Fruit fly (Drosophila melanogaster) whole organism, prepupa: ENCODE measurements around the gene CG14014.

Experiments
- CG10631 ChIP-seq: fragments of 200-800 bp; sonication (Bioruptor generic); optimal IDR thresholded peaks from 2 replicates; lab custom pipeline; 2016; ENCODE audit warnings: missing biosample characterization, missing genetic modification characterization
- CG10669 ChIP-seq: fragments of 200-800 bp; sonication (Bioruptor generic); optimal IDR thresholded peaks from 3 replicates; lab custom pipeline; 2018; ENCODE audit warnings: missing biosample characterization, mild to moderate bottlenecking, missing genetic modification characterization, moderate library complexity
- CG11294 ChIP-seq: fragments of 200-800 bp; sonication (Bioruptor generic); IDR thresholded peaks from 2 replicates; pipeline ENCODE4 v1.3.6; 2022; ENCODE audit warnings: missing biosample characterization, missing genetic modification characterization
- CG11762 ChIP-seq: fragments of 200-800 bp; sonication (Bioruptor generic); optimal IDR thresholded peaks from 3 replicates; lab custom pipeline; 2016; ENCODE audit warnings: missing biosample characterization, missing genetic modification characterization; ENCODE audit not compliant: insufficient read depth
- CG11902 ChIP-seq: fragments of 200-800 bp; sonication (Bioruptor generic); optimal IDR thresholded peaks from 3 replicates; lab custom pipeline; 2016; ENCODE audit warnings: missing biosample characterization, missing genetic modification characterization
- CG1621 ChIP-seq: fragments of 200-800 bp; sonication (Bioruptor generic); optimal IDR thresholded peaks from 3 replicates; lab custom pipeline; 2018; ENCODE audit warnings: missing biosample characterization, mild to moderate bottlenecking, missing genetic modification characterization
- CG3919 ChIP-seq: fragments of 200-800 bp; sonication (Bioruptor generic); optimal IDR thresholded peaks from 3 replicates; lab custom pipeline; 2016; ENCODE audit warnings: missing biosample characterization, missing genetic modification characterization
- CG4318 ChIP-seq: fragments of 200-800 bp; sonication (Bioruptor generic); optimal IDR thresholded peaks from 3 replicates; lab custom pipeline; 2017; ENCODE audit warnings: missing biosample characterization, mild to moderate bottlenecking, missing genetic modification characterization
- CG6792 ChIP-seq: fragments of 200-800 bp; sonication (Bioruptor generic); optimal IDR thresholded peaks from 3 replicates; lab custom pipeline; 2016; ENCODE audit warnings: missing biosample characterization, missing genetic modification characterization
- CG6854 ChIP-seq: fragments of 200-800 bp; sonication (Bioruptor generic); optimal IDR thresholded peaks from 2 replicates; lab custom pipeline; 2017; ENCODE audit warnings: missing biosample characterization, mild to moderate bottlenecking, missing genetic modification characterization
- CG7368 ChIP-seq: fragments of 200-800 bp; sonication (Bioruptor generic); optimal IDR thresholded peaks from 3 replicates; lab custom pipeline; 2016; ENCODE audit warnings: missing biosample characterization, missing genetic modification characterization
- CG8119 ChIP-seq: fragments of 200-800 bp; sonication (Bioruptor generic); IDR thresholded peaks from 3 replicates; pipeline ENCODE4 v1.3.6; 2022; ENCODE audit warnings: missing biosample characterization, missing genetic modification characterization
- CG8319 ChIP-seq: fragments of 200-800 bp; sonication (Bioruptor generic); optimal IDR thresholded peaks from 3 replicates; lab custom pipeline; 2016; ENCODE audit warnings: missing biosample characterization, missing genetic modification characterization
- CG8632 ChIP-seq: fragments of 200-800 bp; sonication (Bioruptor generic); optimal IDR thresholded peaks from 3 replicates; lab custom pipeline; 2016; ENCODE audit warnings: missing biosample characterization, missing genetic modification characterization
- CG9139 ChIP-seq: fragments of 200-800 bp; sonication (Bioruptor generic); optimal IDR thresholded peaks from 3 replicates; lab custom pipeline; 2017; ENCODE audit warnings: missing biosample characterization, mild to moderate bottlenecking, missing genetic modification characterization
- Eip75B ChIP-seq: fragments of 200-800 bp; sonication (Bioruptor generic); optimal IDR thresholded peaks from 3 replicates; lab custom pipeline; 2016; ENCODE audit warnings: missing biosample characterization, missing genetic modification characterization
- Eip78C ChIP-seq: fragments of 200-800 bp; sonication (Bioruptor generic); peaks from one replicate; lab custom pipeline; 2016; ENCODE audit warnings: missing biosample characterization, missing genetic modification characterization
- Eip93F ChIP-seq: fragments of 200-800 bp; sonication (Bioruptor generic); optimal IDR thresholded peaks from 2 replicates; lab custom pipeline; 2016; ENCODE audit warnings: missing biosample characterization, mild to moderate bottlenecking, missing genetic modification characterization
- Ets21C ChIP-seq: fragments of 200-800 bp; sonication (Bioruptor generic); optimal IDR thresholded peaks from 3 replicates; lab custom pipeline; 2016; ENCODE audit warnings: missing biosample characterization, missing genetic modification characterization
- Ets96B ChIP-seq: fragments of 200-800 bp; optimal IDR thresholded peaks from 2 replicates; lab custom pipeline; 2019; ENCODE audit warnings: missing biosample characterization, mild to moderate bottlenecking, missing genetic modification characterization, moderate library complexity
- Gug ChIP-seq: fragments of 200-800 bp; sonication (Bioruptor generic); IDR thresholded peaks from 2 replicates; pipeline ENCODE4 v1.3.6; 2022; ENCODE audit warnings: missing biosample characterization, missing genetic modification characterization
- Hr38 ChIP-seq: sonication (Bioruptor generic); optimal IDR thresholded peaks from 2 replicates; lab custom pipeline; 2016; ENCODE audit warnings: missing biosample characterization, missing genetic modification characterization
- Hr39 ChIP-seq: fragments of 200-800 bp; sonication (Bioruptor generic); optimal IDR thresholded peaks from 2 replicates; lab custom pipeline; 2016; ENCODE audit warnings: missing biosample characterization, missing genetic modification characterization
- Lpt ChIP-seq: fragments of 200-800 bp; sonication (Bioruptor generic); optimal IDR thresholded peaks from 3 replicates; lab custom pipeline; 2016; ENCODE audit warnings: missing biosample characterization, missing genetic modification characterization
- OdsH ChIP-seq: fragments of 200-800 bp; sonication (Bioruptor generic); optimal IDR thresholded peaks from 3 replicates; lab custom pipeline; 2016; ENCODE audit warnings: missing biosample characterization, missing genetic modification characterization
- Smox ChIP-seq: fragments of 200-800 bp; sonication (Bioruptor generic); optimal IDR thresholded peaks from 3 replicates; lab custom pipeline; 2016; ENCODE audit warnings: missing biosample characterization, missing genetic modification characterization
- Sox102F ChIP-seq: fragments of 200-800 bp; sonication (Bioruptor generic); optimal IDR thresholded peaks from 2 replicates; lab custom pipeline; 2016; ENCODE audit warnings: missing biosample characterization, mild to moderate bottlenecking, missing genetic modification characterization
- cyc ChIP-seq: fragments of 200-800 bp; sonication (Bioruptor generic); optimal IDR thresholded peaks from 3 replicates; lab custom pipeline; 2016; ENCODE audit warnings: missing biosample characterization, missing genetic modification characterization
- dac ChIP-seq: fragments of 200-800 bp; sonication (Bioruptor generic); optimal IDR thresholded peaks from 2 replicates; lab custom pipeline; 2017; ENCODE audit warnings: missing biosample characterization, mild to moderate bottlenecking, missing genetic modification characterization
- dsx ChIP-seq: fragments of 200-800 bp; optimal IDR thresholded peaks from 3 replicates; lab custom pipeline; 2019; ENCODE audit warnings: missing biosample characterization, mild to moderate bottlenecking, missing genetic modification characterization, moderate library complexity; ENCODE audit not compliant: poor library complexity, severe bottlenecking
- eg ChIP-seq: fragments of 200-800 bp; sonication (Bioruptor generic); IDR thresholded peaks from 3 replicates; pipeline ENCODE4 v1.3.6; 2022; ENCODE audit warnings: missing biosample characterization, missing genetic modification characterization
- esn ChIP-seq: fragments of 200-800 bp; sonication (Bioruptor generic); optimal IDR thresholded peaks from 2 replicates; lab custom pipeline; 2016; ENCODE audit warnings: missing biosample characterization, mild to moderate bottlenecking, missing genetic modification characterization, moderate library complexity
- fd85E ChIP-seq: fragments of 200-800 bp; sonication (Bioruptor generic); optimal IDR thresholded peaks from 3 replicates; lab custom pipeline; 2016; ENCODE audit warnings: missing biosample characterization, missing genetic modification characterization
- lz ChIP-seq: fragments of 200-800 bp; sonication (Bioruptor generic); optimal IDR thresholded peaks from 3 replicates; lab custom pipeline; 2016; ENCODE audit warnings: missing biosample characterization, missing genetic modification characterization
- net ChIP-seq: fragments of 200-800 bp; sonication (Bioruptor generic); optimal IDR thresholded peaks from 3 replicates; lab custom pipeline; 2016; ENCODE audit warnings: missing biosample characterization, missing genetic modification characterization
- salr ChIP-seq, 2 experiments: fragments of 200-800 bp; sonication (Bioruptor generic); optimal IDR thresholded peaks; 3 replicates each; lab custom pipeline; 2016 to 2018; ENCODE audit warnings: missing biosample characterization in 2 of 2, missing genetic modification characterization in 2 of 2, mild to moderate bottlenecking in 1 of 2
- spab ChIP-seq: fragments of 200-800 bp; sonication (Bioruptor generic); optimal IDR thresholded peaks from 2 replicates; lab custom pipeline; 2017; ENCODE audit warnings: missing biosample characterization, mild to moderate bottlenecking, missing genetic modification characterization, missing genetic modification reagents
- svp ChIP-seq: fragments of 200-800 bp; sonication (Bioruptor generic); peaks from one replicate; lab custom pipeline; 2016; ENCODE audit warnings: missing biosample characterization, missing genetic modification characterization
- topi ChIP-seq: fragments of 200-800 bp; sonication (Bioruptor generic); optimal IDR thresholded peaks from 3 replicates; lab custom pipeline; 2016; ENCODE audit warnings: missing biosample characterization, missing genetic modification characterization
- vri ChIP-seq: fragments of 200-800 bp; sonication (Bioruptor generic); optimal IDR thresholded peaks from 3 replicates; lab custom pipeline; 2016; ENCODE audit warnings: missing biosample characterization, mild to moderate bottlenecking, missing genetic modification characterization

The CG14014 gene

dm6 chr2L:5550735-5551134, at the start of gene CG14014:
Gene CG14014 (minus strand): TSS chr2L:5550835.
- TF ChIP-seq Eip78C (no peak), Ets21C (no peak), CG11902 (GFP tag; lab: Kevin White, UChicago) (no peak), Gug (no peak), Smox (no peak), Sox102F (GFP tag; lab: Kevin White, UChicago) (no peak), lz (no peak), CG6792 (no peak), CG10631 (no peak), OdsH (no peak), CG6854 (GFP tag; lab: Kevin White, UChicago) (no peak), fd85E (no peak), CG11294 (no peak)

dm6 chr2L:5596533-5596932, 45.9 kb upstream of the CG14014 start, which contains the start of gene CG18266:
Gene CG18266 (plus strand): TSS chr2L:5596833.
- TF ChIP-seq salr (GFP tag; optimal IDR thresholded peaks at IDR 0.05; lab: Kevin White, UChicago) (no peak), vri (GFP tag; lab: Kevin White, UChicago) (no peak), Hr38 (GFP tag; lab: Kevin White, UChicago) (no peak), CG11294 (no peak), CG1621 (tag; lab: Kevin White, UChicago) (no peak), esn (GFP tag; lab: Kevin White, UChicago) (no peak)

- TF ChIP-seq Smox, result no peak
- no peak for TF ChIP-seq CG8632 (GFP tag; lab: Kevin White, UChicago)
- TF ChIP-seq Eip93F (GFP tag; lab: Kevin White, UChicago), result no peak
- TF ChIP-seq CG8119, result no peak
- TF ChIP-seq cyc (GFP tag; lab: Kevin White, UChicago), result no peak
- no peak for TF ChIP-seq Ets96B (tag; lab: Kevin White, UChicago)
- TF ChIP-seq Gug, result no peak
- no peak for TF ChIP-seq OdsH
- no peak for TF ChIP-seq spab (GFP tag; lab: Kevin White, UChicago)
- TF ChIP-seq salr (GFP tag; optimal IDR thresholded peaks at IDR 0.05; lab: Kevin White, UChicago), result no peak
Measured at dm6 chr2L:5593839-5594238, 43.2 kb upstream of the CG14014 start.

dm6 chr2L:5588314-5588713, 37.7 kb upstream of the CG14014 start, which contains the start of gene CG7251:
Gene CG7251 (minus strand): TSS chr2L:5588414.
- TF ChIP-seq Eip78C, result no peak
- no peak for TF ChIP-seq dsx
- TF ChIP-seq lz, result no peak
- TF ChIP-seq CG11762 (GFP tag; lab: Kevin White, UChicago), result no peak
- TF ChIP-seq esn (GFP tag; lab: Kevin White, UChicago), result no peak
- TF ChIP-seq Hr39, result no peak
- TF ChIP-seq net (GFP tag; lab: Kevin White, UChicago), result no peak
- TF ChIP-seq, all 60 proteins: peak for 0

dm6 chr2L:5581016-5581415, 30.4 kb upstream of the CG14014 start, which contains the start of gene CG14011:
Gene CG14011 (minus strand): TSS chr2L:5581116.
- TF ChIP-seq CG7368 (GFP tag; lab: Kevin White, UChicago), result no peak
- peak; percentile 6 for TF ChIP-seq svp (GFP tag; lab: Kevin White, UChicago)

- peak; percentile 58 for TF ChIP-seq OdsH
- TF ChIP-seq salr (GFP tag; optimal IDR thresholded peaks at IDR 0.05; lab: Kevin White, UChicago), result peak in 1 of 2 experiments; percentile 26
- TF ChIP-seq net (GFP tag; lab: Kevin White, UChicago), result no peak
- TF ChIP-seq CG9139 (GFP tag; lab: Kevin White, UChicago), result peak; percentile 28
- peak; percentile 42 for TF ChIP-seq CG10669 (GFP tag; lab: Kevin White, UChicago)
- peak; percentile 25 for TF ChIP-seq topi (GFP tag; lab: Kevin White, UChicago)
- peak; percentile 49 for TF ChIP-seq CG3919 (GFP tag; lab: Kevin White, UChicago)
- peak; percentile 33 for TF ChIP-seq CG4318 (GFP tag; lab: Kevin White, UChicago)
- peak; percentile 82 for TF ChIP-seq Eip78C
- TF ChIP-seq Eip93F (GFP tag; lab: Kevin White, UChicago), result no peak
- TF ChIP-seq CG8319 (GFP tag; lab: Kevin White, UChicago), result no peak
- no peak for TF ChIP-seq Hr38 (GFP tag; lab: Kevin White, UChicago)
- TF ChIP-seq lz, result peak; percentile 40
- peak; percentile 15 for TF ChIP-seq Ets21C
- TF ChIP-seq vri (GFP tag; lab: Kevin White, UChicago), result no peak
- TF ChIP-seq CG10631, result peak; percentile 53
- TF ChIP-seq esn (GFP tag; lab: Kevin White, UChicago), result no peak
- TF ChIP-seq svp (GFP tag; lab: Kevin White, UChicago), result peak; percentile 69
- TF ChIP-seq cyc (GFP tag; lab: Kevin White, UChicago), result peak; percentile 29
- no peak for TF ChIP-seq Lpt (GFP tag; lab: Kevin White, UChicago)
- peak; percentile 30 for TF ChIP-seq Eip75B
- TF ChIP-seq eg (GFP tag; lab: Robert Waterston, UW), result peak; percentile 60; the same call in 2 of the 3 replicates
- TF ChIP-seq CG6792, result peak; percentile 25
- no peak for TF ChIP-seq CG6854 (GFP tag; lab: Kevin White, UChicago)
- TF ChIP-seq CG8119, result peak; percentile 60; the same call in 2 of the 3 replicates
- TF ChIP-seq CG11294, result no peak
- TF ChIP-seq dac, result no peak
Measured at dm6 chr2L:5569503-5569902, 18.9 kb upstream of the CG14014 start.
